Worm (Caenorhabditis elegans): Measurements from ENCODE around the gene D1022.2.

D1022.2 gene

DNA sequence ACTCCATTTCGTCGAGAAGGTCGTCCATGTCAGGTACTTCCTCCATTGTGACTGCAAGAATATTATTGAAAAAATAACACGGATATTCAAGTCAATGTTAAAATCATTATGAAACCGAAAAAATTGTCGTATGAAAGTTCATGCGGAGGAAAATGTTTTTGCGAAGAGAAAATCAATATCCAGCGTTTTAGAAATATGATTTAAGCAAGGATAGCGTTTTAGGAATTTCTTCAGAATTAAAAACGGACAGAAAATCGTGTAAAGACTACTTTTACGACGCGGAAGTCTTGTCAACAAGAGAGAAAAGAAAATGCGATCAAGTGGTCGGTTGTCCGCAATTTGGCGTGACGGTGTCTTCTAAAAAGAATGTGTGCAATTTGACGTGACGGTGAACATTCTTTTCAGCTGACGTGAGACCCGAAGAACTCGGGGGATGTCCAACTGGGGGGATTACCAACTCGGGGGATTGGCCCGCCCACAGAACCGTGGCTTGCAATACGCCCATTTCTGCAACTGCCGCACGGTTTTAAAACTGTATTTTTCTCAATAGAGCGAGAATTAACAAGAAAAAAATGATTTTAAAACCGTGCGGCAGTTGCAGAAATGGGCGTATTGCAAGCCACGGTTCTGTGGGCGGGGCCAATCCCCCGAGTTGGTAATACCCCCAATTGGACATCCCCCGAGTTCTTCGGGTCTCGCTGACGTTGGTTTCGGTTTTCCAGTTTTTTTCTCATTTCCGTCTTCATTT, 19.4 kb downstream of the D1022.2 start, which contains the start of the genes aka-1 and ubc-6 (continued):
- no peak for TF ChIP-seq hlh-4 (tag; optimal IDR thresholded peaks at IDR 0.05)
- TF ChIP-seq nhr-71 (tag; optimal IDR thresholded peaks at IDR 0.05): peak; percentile 91
- TF ChIP-seq snpc-4 (tag; optimal IDR thresholded peaks at IDR 0.05): peak; percentile 42
- no peak for TF ChIP-seq Y116A8C.19 (tag; optimal IDR thresholded peaks at IDR 0.05; ENCODE audit: borderline replicate concordance)
- TF ChIP-seq unc-130 (tag; optimal IDR thresholded peaks at IDR 0.05): peak; percentile 33
- no peak for TF ChIP-seq efl-3 (GFP tag; optimal IDR thresholded peaks at IDR 0.05)
- no peak for TF ChIP-seq egl-27 (tag; optimal IDR thresholded peaks at IDR 0.05)
- peak; percentile 50 for TF ChIP-seq zip-4 (GFP tag; optimal IDR thresholded peaks at IDR 0.05)
- TF ChIP-seq fkh-8 (tag; optimal IDR thresholded peaks at IDR 0.05): peak; percentile 78
- no peak for TF ChIP-seq nhr-237 (tag; optimal IDR thresholded peaks at IDR 0.05)
- peak; percentile 31 for TF ChIP-seq irx-1 (tag; optimal IDR thresholded peaks at IDR 0.05)
- TF ChIP-seq vab-15 (tag; optimal IDR thresholded peaks at IDR 0.05): no peak
- TF ChIP-seq nhr-12 (tag; optimal IDR thresholded peaks at IDR 0.05): no peak
- TF ChIP-seq lsy-2 (tag; optimal IDR thresholded peaks at IDR 0.05): peak; percentile 80 to 84
- no peak for TF ChIP-seq unc-98 (GFP tag; IDR thresholded peaks at IDR 0.05)
- TF ChIP-seq dpl-1 (GFP tag; optimal IDR thresholded peaks at IDR 0.05): peak; percentile 56 to 71 (median 67)
- peak; percentile 66 for TF ChIP-seq dsc-1 (tag; optimal IDR thresholded peaks at IDR 0.05)
- TF ChIP-seq ceh-90 (tag; optimal IDR thresholded peaks at IDR 0.05): no peak
- TF ChIP-seq mab-9 (GFP tag; IDR thresholded peaks at IDR 0.05): peak; percentile 84
- TF ChIP-seq fos-1 (tag; optimal IDR thresholded peaks at IDR 0.05): peak; percentile 42
- TF ChIP-seq unc-86 (tag; optimal IDR thresholded peaks at IDR 0.05): peak; percentile 82
- TF ChIP-seq ceh-82 (tag; optimal IDR thresholded peaks at IDR 0.05): peak; percentile 46 to 85 (median 68)
- TF ChIP-seq C16A3.4 (tag; optimal IDR thresholded peaks at IDR 0.05): peak; percentile 78
- peak; percentile 48 for TF ChIP-seq skn-1 (tag; optimal IDR thresholded peaks at IDR 0.05)
- no peak for TF ChIP-seq unc-62 (GFP tag; optimal IDR thresholded peaks at IDR 0.05)
- peak; percentile 8 for TF ChIP-seq ztf-4 (tag; optimal IDR thresholded peaks at IDR 0.05)
- no peak for TF ChIP-seq pag-3 (tag; optimal IDR thresholded peaks at IDR 0.05; ENCODE audit: borderline replicate concordance, insufficient read depth)
- peak; percentile 90 for TF ChIP-seq grh-1 (GFP tag; IDR thresholded peaks at IDR 0.05)
- peak in 1 of 2 experiments; percentile 70 for TF ChIP-seq ztf-11 (tag; optimal IDR thresholded peaks at IDR 0.05)
- TF ChIP-seq nhr-28 (tag; optimal IDR thresholded peaks at IDR 0.05): no peak
- no peak for TF ChIP-seq sptf-1 (tag; optimal IDR thresholded peaks at IDR 0.05)
- TF ChIP-seq C04F5.9 (tag; optimal IDR thresholded peaks at IDR 0.05): peak; percentile 35
- no peak for TF ChIP-seq nhr-84 (tag; optimal IDR thresholded peaks at IDR 0.05)
- TF ChIP-seq mef-2 (tag; optimal IDR thresholded peaks at IDR 0.05): no peak
- TF ChIP-seq tlp-1 (tag; optimal IDR thresholded peaks at IDR 0.05): no peak
- no peak for TF ChIP-seq aha-1 (tag; optimal IDR thresholded peaks at IDR 0.05)
- TF ChIP-seq lin-35 (GFP tag; optimal IDR thresholded peaks at IDR 0.05): peak; percentile 70 to 84
- peak; percentile 72 for TF ChIP-seq ceh-88 (GFP tag; IDR thresholded peaks at IDR 0.05)
- TF ChIP-seq alr-1 (tag; optimal IDR thresholded peaks at IDR 0.05; ENCODE audit: borderline replicate concordance): no peak
- TF ChIP-seq nhr-85 (tag): peak; percentile 93
- TF ChIP-seq sox-4 (tag; optimal IDR thresholded peaks at IDR 0.05): peak; percentile 57
- no peak for TF ChIP-seq C34B4.2 (tag; optimal IDR thresholded peaks at IDR 0.05)
- TF ChIP-seq tbx-2 (tag; optimal IDR thresholded peaks at IDR 0.05): peak; percentile 86
- peak; percentile 71 for TF ChIP-seq lir-3 (tag; optimal IDR thresholded peaks at IDR 0.05; ENCODE audit: poor library complexity)
- peak; percentile 49 for TF ChIP-seq blmp-1 (tag; optimal IDR thresholded peaks at IDR 0.05)
- peak; percentile 93 for TF ChIP-seq F16B12.6 (tag; optimal IDR thresholded peaks at IDR 0.05)
- no peak for TF ChIP-seq zag-1 (tag; optimal IDR thresholded peaks at IDR 0.05)
